Fruit fly (Drosophila melanogaster) whole organism, embryonic: ENCODE measurements around the gene CG14401.
A peak's percentile ranks its signal among the peaks of the same experiment; 100 is the strongest.

Experiments
- Adf1 ChIP-seq: fragments of 200-800 bp; sonication (Bioruptor generic); IDR thresholded peaks from 2 replicates; pipeline ENCODE4 v1.3.6; 2022; ENCODE audit warnings: missing biosample characterization, missing genetic modification characterization
- Aef1 ChIP-seq: fragments of 200-800 bp; sonication (Bioruptor generic); IDR thresholded peaks from 3 replicates; pipeline ENCODE4 v1.3.6; 2022; ENCODE audit warnings: missing biosample characterization, missing genetic modification characterization
- Antp ChIP-seq: fragments of 200-800 bp; sonication (Bioruptor generic); optimal IDR thresholded peaks from 3 replicates; lab custom pipeline; 2016; ENCODE audit warnings: missing biosample characterization, missing genetic modification characterization
- CG10267 ChIP-seq: fragments of 200-800 bp; sonication (Bioruptor generic); optimal IDR thresholded peaks from 2 replicates; lab custom pipeline; 2018; ENCODE audit warnings: missing biosample characterization, mild to moderate bottlenecking, missing genetic modification characterization, moderate library complexity
- CG10431 ChIP-seq: fragments of 200-800 bp; sonication (Bioruptor generic); optimal IDR thresholded peaks from 3 replicates; lab custom pipeline; 2018; ENCODE audit warnings: missing biosample characterization, mild to moderate bottlenecking, missing genetic modification characterization
- CG12104 ChIP-seq: fragments of 200-800 bp; sonication (Bioruptor generic); optimal IDR thresholded peaks from 3 replicates; lab custom pipeline; 2016; ENCODE audit warnings: missing biosample characterization, missing genetic modification characterization
- CG1233 ChIP-seq: fragments of 200-800 bp; sonication (Bioruptor generic); optimal IDR thresholded peaks from 4 replicates; lab custom pipeline; 2018; ENCODE audit warnings: missing biosample characterization, mild to moderate bottlenecking, missing genetic modification characterization
- CG12391 ChIP-seq: fragments of 200-800 bp; sonication (Bioruptor generic); optimal IDR thresholded peaks from 3 replicates; lab custom pipeline; 2018; ENCODE audit warnings: missing biosample characterization, mild to moderate bottlenecking, missing genetic modification characterization, moderate library complexity
- CG13624 ChIP-seq: fragments of 200-800 bp; sonication (Bioruptor generic); optimal IDR thresholded peaks from 2 replicates; lab custom pipeline; 2016; ENCODE audit warnings: missing biosample characterization, missing genetic modification characterization
- CG15011 ChIP-seq: fragments of 200-800 bp; sonication (Bioruptor generic); optimal IDR thresholded peaks from 3 replicates; lab custom pipeline; 2018; ENCODE audit warnings: missing biosample characterization, mild to moderate bottlenecking, missing genetic modification characterization
- CG16779 ChIP-seq: fragments of 200-800 bp; sonication (Bioruptor generic); IDR thresholded peaks from 2 replicates; pipeline ENCODE4 v1.3.6; 2022; ENCODE audit warnings: missing biosample characterization, missing genetic modification characterization
- CG17186 ChIP-seq: fragments of 200-800 bp; sonication (Bioruptor generic); optimal IDR thresholded peaks from 3 replicates; lab custom pipeline; 2017; ENCODE audit warnings: missing biosample characterization, missing genetic modification reagents, missing genetic modification characterization
- CG17385 ChIP-seq: fragments of 200-800 bp; sonication (Bioruptor generic); optimal IDR thresholded peaks from 3 replicates; lab custom pipeline; 2018; ENCODE audit warnings: missing biosample characterization, mild to moderate bottlenecking, missing genetic modification characterization
- CG17802 ChIP-seq: fragments of 200-800 bp; sonication (Bioruptor generic); optimal IDR thresholded peaks from 2 replicates; lab custom pipeline; 2018; ENCODE audit warnings: missing biosample characterization, mild to moderate bottlenecking, missing genetic modification characterization, moderate library complexity
- CG17829 ChIP-seq: fragments of 200-800 bp; optimal IDR thresholded peaks from 2 replicates; lab custom pipeline; 2019; ENCODE audit warnings: missing biosample characterization, mild to moderate bottlenecking, missing genetic modification characterization, moderate library complexity
- CG18262 ChIP-seq: fragments of 200-800 bp; optimal IDR thresholded peaks from 3 replicates; lab custom pipeline; 2019; ENCODE audit warnings: missing biosample characterization, mild to moderate bottlenecking, missing genetic modification characterization, moderate library complexity
- CG18476 ChIP-seq: fragments of 200-800 bp; sonication (Bioruptor generic); optimal IDR thresholded peaks from 2 replicates; lab custom pipeline; 2016; ENCODE audit warnings: missing biosample characterization, mild to moderate bottlenecking, missing genetic modification characterization
- CG2678 ChIP-seq: fragments of 200-800 bp; sonication (Bioruptor generic); optimal IDR thresholded peaks from 3 replicates; lab custom pipeline; 2019; ENCODE audit warnings: missing biosample characterization, mild to moderate bottlenecking, missing genetic modification characterization, moderate library complexity
- CG32532 ChIP-seq: fragments of 200-800 bp; sonication (Bioruptor generic); IDR thresholded peaks from 2 replicates; pipeline ENCODE4 v1.3.6; 2022; ENCODE audit warnings: missing biosample characterization, missing genetic modification characterization
- CG5245 ChIP-seq: fragments of 200-800 bp; sonication (Bioruptor generic); optimal IDR thresholded peaks from 3 replicates; lab custom pipeline; 2016; ENCODE audit warnings: missing biosample characterization, missing genetic modification characterization
- CG6765 ChIP-seq: fragments of 200-800 bp; sonication (Bioruptor generic); optimal IDR thresholded peaks from 3 replicates; lab custom pipeline; 2017; ENCODE audit warnings: missing biosample characterization, mild to moderate bottlenecking, missing genetic modification characterization
- CG7556 ChIP-seq: fragments of 200-800 bp; sonication (Bioruptor generic); optimal IDR thresholded peaks from 2 replicates; lab custom pipeline; 2017; ENCODE audit warnings: missing biosample characterization, mild to moderate bottlenecking, missing genetic modification characterization
- CG8089 ChIP-seq: fragments of 200-800 bp; sonication (Bioruptor generic); optimal IDR thresholded peaks from 3 replicates; lab custom pipeline; 2016; ENCODE audit warnings: missing biosample characterization, missing genetic modification characterization
- Dfd ChIP-seq, 2 experiments: fragments of >200 bp; optimal IDR thresholded peaks; 2 replicates each; lab custom pipeline; 2017; ENCODE audit warnings: missing biosample characterization in 2 of 2, missing genetic modification characterization in 2 of 2
- Gsc ChIP-seq: fragments of 200-800 bp; sonication (Bioruptor generic); IDR thresholded peaks from 2 replicates; pipeline ENCODE4 v1.3.6; 2022; ENCODE audit warnings: missing biosample characterization, missing genetic modification characterization
- HLH3B ChIP-seq: fragments of 200-800 bp; sonication (Bioruptor generic); IDR thresholded peaks from 2 replicates; pipeline ENCODE4 v1.3.6; 2022; ENCODE audit warnings: missing biosample characterization, missing genetic modification characterization
- NFAT ChIP-seq: fragments of 200-800 bp; sonication (Bioruptor generic); IDR thresholded peaks from 2 replicates; pipeline ENCODE4 v1.3.6; 2022; ENCODE audit warnings: missing biosample characterization, missing genetic modification characterization
- Oaz ChIP-seq: fragments of 200-800 bp; sonication (Bioruptor generic); IDR thresholded peaks from 2 replicates; pipeline ENCODE4 v1.3.6; 2022; ENCODE audit warnings: missing biosample characterization, missing genetic modification characterization
- Ptx1 ChIP-seq: fragments of 200-800 bp; sonication (Bioruptor generic); IDR thresholded peaks from 2 replicates; pipeline ENCODE4 v1.3.6; 2022; ENCODE audit warnings: missing biosample characterization, missing genetic modification characterization
- chinmo ChIP-seq: fragments of 200-800 bp; sonication (Bioruptor generic); IDR thresholded peaks from 4 replicates; pipeline ENCODE4 v1.3.6; 2022; ENCODE audit warnings: missing biosample characterization, missing genetic modification characterization; ENCODE audit not compliant: partially characterized antibody
- chm ChIP-seq: fragments of 200-800 bp; sonication (Bioruptor generic); IDR thresholded peaks from 2 replicates; pipeline ENCODE4 v1.3.6; 2022; ENCODE audit warnings: missing biosample characterization, missing genetic modification characterization
- ci ChIP-seq: fragments of 200-800 bp; sonication (Bioruptor generic); IDR thresholded peaks from 3 replicates; pipeline ENCODE4 v1.3.6; 2022; ENCODE audit warnings: missing biosample characterization, missing genetic modification characterization
- crc ChIP-seq: fragments of 200-800 bp; sonication (Bioruptor generic); optimal IDR thresholded peaks from 2 replicates; lab custom pipeline; 2016; ENCODE audit warnings: missing biosample characterization, missing genetic modification characterization
- da ChIP-seq: fragments of 200-800 bp; sonication (Bioruptor generic); optimal IDR thresholded peaks from 2 replicates; lab custom pipeline; 2016; ENCODE audit warnings: missing biosample characterization, missing genetic modification characterization
- dan ChIP-seq: fragments of 200-800 bp; sonication (Bioruptor generic); IDR thresholded peaks from 2 replicates; pipeline ENCODE4 v1.3.6; 2022; ENCODE audit warnings: missing biosample characterization, missing genetic modification characterization
- fd96Cb ChIP-seq: fragments of 200-800 bp; sonication (Bioruptor generic); optimal IDR thresholded peaks from 2 replicates; lab custom pipeline; 2018; ENCODE audit warnings: missing biosample characterization, mild to moderate bottlenecking, missing genetic modification characterization, moderate library complexity
- gcm ChIP-seq: fragments of 200-800 bp; sonication (Bioruptor generic); optimal IDR thresholded peaks from 2 replicates; lab custom pipeline; 2019; ENCODE audit warnings: missing biosample characterization, mild to moderate bottlenecking, missing genetic modification characterization, moderate library complexity
- gro ChIP-seq: fragments of 200-800 bp; sonication (Bioruptor generic); optimal IDR thresholded peaks from 2 replicates; lab custom pipeline; 2016; ENCODE audit warnings: missing biosample characterization, missing genetic modification characterization
- lmd ChIP-seq: fragments of 200-800 bp; sonication (Bioruptor generic); IDR thresholded peaks from 2 replicates; pipeline ENCODE4 v1.3.6; 2022; ENCODE audit warnings: missing biosample characterization, missing genetic modification characterization
- lov ChIP-seq, 2 experiments: fragments of 200-800 bp in 1 of 2; fragments of >200 bp in 1 of 2; sonication (Bioruptor generic) in 1 of 2; IDR thresholded peaks in 1 of 2; optimal IDR thresholded peaks in 1 of 2; 2 replicates in 1 of 2; 3 replicates in 1 of 2; pipeline versions ENCODE4 v1.3.6 to Lab custom; 2017 to 2022; ENCODE audit warnings: missing biosample characterization in 1 of 2, missing genetic modification characterization in 1 of 2
- maf-S ChIP-seq: fragments of 200-800 bp; sonication (Bioruptor generic); optimal IDR thresholded peaks from 2 replicates; lab custom pipeline; 2016; ENCODE audit warnings: missing biosample characterization, missing genetic modification characterization
- prd ChIP-seq, 3 experiments: fragments of >200 bp in 2 of 3; fragments of 200-800 bp in 1 of 3; sonication (Bioruptor generic) in 1 of 3; optimal IDR thresholded peaks in 2 of 3; IDR thresholded peaks in 1 of 3; 2 replicates in 2 of 3; 3 replicates in 1 of 3; pipeline versions ENCODE4 v1.3.6 to Lab custom; 2017 to 2022; ENCODE audit warnings: missing biosample characterization in 1 of 3, missing genetic modification characterization in 1 of 3
- ranshi ChIP-seq: fragments of 200-800 bp; sonication (Bioruptor generic); IDR thresholded peaks from 2 replicates; pipeline ENCODE4 v1.3.6; 2022; ENCODE audit warnings: missing biosample characterization, missing genetic modification characterization
- scrt ChIP-seq: fragments of 200-800 bp; sonication (Bioruptor generic); optimal IDR thresholded peaks from 2 replicates; lab custom pipeline; 2018; ENCODE audit warnings: missing biosample characterization, mild to moderate bottlenecking, missing genetic modification characterization, moderate library complexity
- sug ChIP-seq: fragments of 200-800 bp; optimal IDR thresholded peaks from 2 replicates; lab custom pipeline; 2019; ENCODE audit warnings: missing biosample characterization, mild to moderate bottlenecking, missing genetic modification characterization, moderate library complexity
- unpg ChIP-seq: fragments of 200-800 bp; sonication (Bioruptor generic); optimal IDR thresholded peaks from 3 replicates; lab custom pipeline; 2018; ENCODE audit warnings: missing biosample characterization, mild to moderate bottlenecking, missing genetic modification characterization, moderate library complexity
- zen2 ChIP-seq: fragments of 200-800 bp; sonication (Bioruptor generic); IDR thresholded peaks from 3 replicates; pipeline ENCODE4 v1.3.6; 2022; ENCODE audit warnings: missing biosample characterization, missing genetic modification characterization; ENCODE audit not compliant: partially characterized antibody

The CG14401 gene

dm6 chr2L:20917235-20918055 is 47.8 kb downstream of the CG14401 start (continued):
- TF ChIP-seq Gsc (GFP tag; lab: Robert Waterston, UW) (no peak; the same call in 1 of the 2 replicates), gcm (GFP tag; lab: Kevin White, UChicago) (peak; percentile 44), CG17802 (peak; percentile 69), gro (GFP tag; lab: Kevin White, UChicago) (no peak), unpg (GFP tag; lab: Kevin White, UChicago) (peak; percentile 75), CG15011 (GFP tag; lab: Kevin White, UChicago) (peak; percentile 94), CG2678 (tag; lab: Kevin White, UChicago) (peak; percentile 98), CG13624 (GFP tag; lab: Kevin White, UChicago) (no peak), CG6765 (peak; percentile 92), crc (GFP tag; lab: Kevin White, UChicago) (no peak), lov (optimal IDR thresholded peaks at IDR 0.05; lab: Kevin White, UChicago) (no peak), lov (GFP tag; IDR thresholded peaks at IDR 0.05; lab: Robert Waterston, UW) (0 out of 3 replicates have a peak, but pooled peaks have one; percentile 68), CG8089 (no peak), Antp (GFP tag; lab: Kevin White, UChicago) (peak; percentile 25), Ptx1 (GFP tag; lab: Robert Waterston, UW) (peak; percentile 62; the same call in 1 of the 2 replicates), fd96Cb (tag; lab: Kevin White, UChicago) (peak; percentile 93), Dfd (GFP tag; optimal IDR thresholded peaks at IDR 0.05; lab: Kevin White, UChicago) (peak in 1 of 2 experiments; percentile 22), sug (tag; lab: Kevin White, UChicago) (peak; percentile 36), chinmo (GFP tag; lab: Robert Waterston, UW) (0 out of 4 replicates have a peak, but pooled peaks have one; percentile 76), CG18476 (peak; percentile 69), prd (optimal IDR thresholded peaks at IDR 0.05; lab: Kevin White, UChicago) (no peak), prd (GFP tag; IDR thresholded peaks at IDR 0.05; lab: Robert Waterston, UW) (peak; percentile 90; the same call in 2 of the 3 replicates), CG17829 (peak; percentile 94), CG12104 (GFP tag; lab: Kevin White, UChicago) (peak; percentile 51), da (GFP tag; lab: Kevin White, UChicago) (no peak), ci (GFP tag; lab: Robert Waterston, UW) (0 out of 3 replicates have a peak, but pooled peaks have one; percentile 42), scrt (GFP tag; lab: Kevin White, UChicago) (peak; percentile 90), CG17186 (GFP tag; lab: Kevin White, UChicago) (peak; percentile 81), Oaz (GFP tag; lab: Robert Waterston, UW) (peak; percentile 21; the same call in 1 of the 2 replicates), zen2 (GFP tag; lab: Robert Waterston, UW) (no peak), dan (GFP tag; lab: Robert Waterston, UW) (peak; percentile 11; the same call in 1 of the 2 replicates), CG10267 (peak; percentile 85), maf-S (GFP tag; lab: Kevin White, UChicago) (peak; percentile 32), CG17385 (GFP tag; lab: Kevin White, UChicago) (peak; percentile 54), CG12391 (tag; lab: Kevin White, UChicago) (peak; percentile 73), CG7556 (peak; percentile 91), lmd (GFP tag; lab: Robert Waterston, UW) (peak; percentile 70), Aef1 (GFP tag; lab: Robert Waterston, UW) (peak; percentile 83), CG16779 (peak; percentile 43; the same call in 1 of the 2 replicates), HLH3B (GFP tag; lab: Robert Waterston, UW) (peak; percentile 70), Adf1 (no peak), chm (GFP tag; lab: Robert Waterston, UW) (peak; percentile 55; the same call in 1 of the 2 replicates), NFAT (GFP tag; lab: Robert Waterston, UW) (peak; percentile 77), ranshi (GFP tag; lab: Robert Waterston, UW) (peak; percentile 88), CG1233 (GFP tag; lab: Kevin White, UChicago) (peak; percentile 95), CG32532 (GFP tag; lab: Robert Waterston, UW) (peak; percentile 91), CG18262 (tag; lab: Kevin White, UChicago) (peak; percentile 97), CG5245 (no peak), CG10431 (GFP tag; lab: Kevin White, UChicago) (peak; percentile 18)
